Worm (Caenorhabditis elegans): Measurements from ENCODE around the gene lips-3.

Gene lips-3

ce11 chrIII:4647878-4648277 lies 31.6 kb downstream of the lips-3 start, which contains the start of gene T23F11.6:
Gene T23F11.6 (minus strand): TSS chrIII:4647922.
- TF ChIP-seq nhr-111 (GFP tag; optimal IDR thresholded peaks at IDR 0.05) (no peak), dve-1 (tag; optimal IDR thresholded peaks at IDR 0.05; ENCODE audit: insufficient read depth) (peak; percentile 5), lsy-2 (tag; optimal IDR thresholded peaks at IDR 0.05) (no peak), lin-1 (GFP tag; IDR thresholded peaks at IDR 0.05) (0 out of 2 replicates have a peak, but pooled peaks have one; percentile 49), mdl-1 (tag; optimal IDR thresholded peaks at IDR 0.05) (peak in 1 of 2 experiments; percentile 1), daf-16 (GFP tag; optimal IDR thresholded peaks at IDR 0.05) (no peak), daf-16 (tag; optimal IDR thresholded peaks at IDR 0.05) (peak; percentile 22), pqm-1 (tag; optimal IDR thresholded peaks at IDR 0.05) (peak; percentile 53), nhr-28 (tag; optimal IDR thresholded peaks at IDR 0.05) (peak; percentile 15), dmd-6 (GFP tag; IDR thresholded peaks at IDR 0.05) (peak; percentile 65), nhr-237 (tag; optimal IDR thresholded peaks at IDR 0.05) (no peak)

DNA sequence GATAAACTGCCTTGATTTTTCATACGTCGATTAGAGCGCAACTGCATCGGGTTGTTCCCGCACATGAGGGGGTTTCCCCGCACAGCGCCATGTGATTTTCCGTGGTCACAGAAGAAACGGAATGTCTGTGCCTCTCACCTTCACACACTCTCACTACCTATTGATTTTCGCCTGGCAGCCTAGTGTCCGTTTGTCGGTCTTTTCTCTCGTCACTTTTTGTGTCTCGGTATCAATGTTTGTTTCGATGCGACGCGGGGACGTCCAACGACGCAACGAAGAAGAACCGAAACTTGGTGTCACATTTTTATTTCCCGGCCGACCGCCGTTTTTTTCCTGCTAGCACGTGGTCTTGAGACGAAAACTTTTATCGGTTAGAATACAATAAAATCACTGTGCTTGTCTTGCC lies 33.0 kb downstream of the lips-3 start:
- TF ChIP-seq ctbp-1 (GFP tag; IDR thresholded peaks at IDR 0.05) (peak; percentile 78), lsy-2 (tag; optimal IDR thresholded peaks at IDR 0.05) (peak; percentile 84 to 89), egl-27 (tag; optimal IDR thresholded peaks at IDR 0.05) (peak; percentile 49), nhr-25 (tag; optimal IDR thresholded peaks at IDR 0.05; ENCODE audit: borderline replicate concordance, insufficient read depth) (peak; percentile 77), dve-1 (tag; optimal IDR thresholded peaks at IDR 0.05; ENCODE audit: insufficient read depth) (peak; percentile 96), zfp-3 (GFP tag; conservative IDR thresholded peaks at IDR 0.05) (0 out of 2 replicates have a peak, but pooled peaks have one; percentile 39), ces-1 (GFP tag; optimal IDR thresholded peaks at IDR 0.05) (no peak), nhr-11 (tag; optimal IDR thresholded peaks at IDR 0.05) (peak; percentile 96), nhr-10 (tag; optimal IDR thresholded peaks at IDR 0.05) (peak; percentile 86), Y105C5A.15 (GFP tag; IDR thresholded peaks at IDR 0.05) (peak; percentile 76; the same call in 1 of the 2 replicates), aha-1 (tag) (peak; percentile 99), vab-7 (GFP tag; IDR thresholded peaks at IDR 0.05) (peak; percentile 39), F49E8.2 (tag; optimal IDR thresholded peaks at IDR 0.05; ENCODE audit: borderline replicate concordance) (no peak), dmd-6 (GFP tag; IDR thresholded peaks at IDR 0.05) (peak; percentile 99), zfp-2 (tag; optimal IDR thresholded peaks at IDR 0.05) (peak; percentile 48), lim-7 (GFP tag; IDR thresholded peaks at IDR 0.05) (no peak), ama-1 (optimal IDR thresholded peaks at IDR 0.05) (peak; percentile 13), fkh-10 (GFP tag; optimal IDR thresholded peaks at IDR 0.05) (peak; percentile 57), aly-2 (tag; optimal IDR thresholded peaks at IDR 0.05) (no peak), arid-1 (GFP tag; conservative IDR thresholded peaks at IDR 0.05) (peak; percentile 15; the same call in 1 of the 2 replicates), hlh-11 (tag; optimal IDR thresholded peaks at IDR 0.05) (peak; percentile 100), mdl-1 (tag; optimal IDR thresholded peaks at IDR 0.05) (peak; percentile 100), zag-1 (tag; optimal IDR thresholded peaks at IDR 0.05) (no peak), daf-16 (GFP tag; optimal IDR thresholded peaks at IDR 0.05) (peak; percentile 54 to 75), daf-16 (tag; optimal IDR thresholded peaks at IDR 0.05) (peak; percentile 77), Y48G9A.11 (GFP tag; IDR thresholded peaks at IDR 0.05) (no peak), skn-1 (tag; optimal IDR thresholded peaks at IDR 0.05) (no peak), cey-2 (tag; optimal IDR thresholded peaks at IDR 0.05; ENCODE audit: borderline replicate concordance, insufficient read depth) (peak; percentile 16), T20F7.1 (GFP tag; optimal IDR thresholded peaks at IDR 0.05) (peak; percentile 86), Y5F2A.4 (GFP tag; optimal IDR thresholded peaks at IDR 0.05) (no peak), attf-4 (tag; optimal IDR thresholded peaks at IDR 0.05) (no peak), set-16 (GFP tag; IDR thresholded peaks at IDR 0.05) (peak; percentile 80), ceh-44 (GFP tag; IDR thresholded peaks at IDR 0.05) (peak; percentile 15; the same call in 1 of the 2 replicates), nhr-41 (GFP tag; IDR thresholded peaks at IDR 0.05) (0 out of 2 replicates have a peak, but pooled peaks have one; percentile 71), spr-3 (GFP tag; optimal IDR thresholded peaks at IDR 0.05) (no peak), ceh-62 (tag; optimal IDR thresholded peaks at IDR 0.05) (no peak), T26A8.4 (GFP tag; IDR thresholded peaks at IDR 0.05) (peak; percentile 83), lin-39 (tag; optimal IDR thresholded peaks at IDR 0.05) (no peak), dmd-8 (GFP tag; IDR thresholded peaks at IDR 0.05) (no peak), zip-11 (GFP tag; IDR thresholded peaks at IDR 0.05) (no peak), daf-19 (GFP tag; conservative IDR thresholded peaks at IDR 0.05) (0 out of 2 replicates have a peak, but pooled peaks have one; percentile 39), zip-2 (tag; optimal IDR thresholded peaks at IDR 0.05) (peak; percentile 44), nhr-28 (tag; optimal IDR thresholded peaks at IDR 0.05) (peak; percentile 97), php-3 (GFP tag; IDR thresholded peaks at IDR 0.05) (peak; percentile 61; the same call in 1 of the 2 replicates)

Measured in whole organism, L4 larva.